Comparison of ENCODE assay signal across 7 worm cellular contexts in genomic region chrX:7814747-7815146, ce11.
TF ChIP-seq lines count a peak whose summit lies in the region.

No protein-coding gene starts in this region.

TF ChIP-seq in whole organism, L1 larva, 84 proteins besides CTCF, POLR2A, EP300 and RAD21 (continues in another document):
- TF ChIP-seq elt-3 (tag; optimal IDR thresholded peaks at IDR 0.05; lab: Kevin White, UChicago) (peak in 5 of 6 experiments; percentile 11 to 71 (median 52)), nhr-47 (tag; optimal IDR thresholded peaks at IDR 0.05; lab: Kevin White, UChicago) (peak; percentile 21), ceh-8 (GFP tag; optimal IDR thresholded peaks at IDR 0.05; lab: Kevin White, UChicago) (no peak), unc-30 (tag; optimal IDR thresholded peaks at IDR 0.05; lab: Kevin White, UChicago) (no peak), lsy-2 (tag; optimal IDR thresholded peaks at IDR 0.05; lab: Kevin White, UChicago) (peak; percentile 10 to 22), lin-35 (GFP tag; optimal IDR thresholded peaks at IDR 0.05; lab: Kevin White, UChicago) (peak in 1 of 2 experiments; percentile 53), snpc-4 (tag; optimal IDR thresholded peaks at IDR 0.05; lab: Kevin White, UChicago) (no peak), elt-2 (tag; optimal IDR thresholded peaks at IDR 0.05; lab: Kevin White, UChicago) (peak; percentile 66), unc-62 (GFP tag; optimal IDR thresholded peaks at IDR 0.05; lab: Kevin White, UChicago) (no peak), tlp-1 (tag; optimal IDR thresholded peaks at IDR 0.05; lab: Kevin White, UChicago) (no peak), zag-1 (tag; optimal IDR thresholded peaks at IDR 0.05; lab: Kevin White, UChicago) (no peak), fos-1 (tag; optimal IDR thresholded peaks at IDR 0.05; lab: Kevin White, UChicago) (peak; percentile 52), dsc-1 (tag; optimal IDR thresholded peaks at IDR 0.05; lab: Kevin White, UChicago) (no peak)

TF ChIP-seq in whole organism, L2 larva, 48 proteins besides CTCF, POLR2A, EP300 and RAD21 (continues in another document):
- peak; percentile 47 for TF ChIP-seq nhr-129 (tag; optimal IDR thresholded peaks at IDR 0.05; lab: Kevin White, UChicago)
- no peak for TF ChIP-seq elt-3 (tag; optimal IDR thresholded peaks at IDR 0.05; lab: Kevin White, UChicago)
- peak; percentile 68 for TF ChIP-seq blmp-1 (tag; optimal IDR thresholded peaks at IDR 0.05; lab: Kevin White, UChicago; ENCODE audit: insufficient read depth)
- TF ChIP-seq skn-1 (tag; optimal IDR thresholded peaks at IDR 0.05; lab: Kevin White, UChicago) = no peak
- peak; percentile 67 for TF ChIP-seq sma-3 (GFP tag; optimal IDR thresholded peaks at IDR 0.05; lab: Kevin White, UChicago)
- peak; percentile 39 for TF ChIP-seq C34F6.9 (tag; optimal IDR thresholded peaks at IDR 0.05; lab: Kevin White, UChicago)
- no peak for TF ChIP-seq nhr-12 (tag; optimal IDR thresholded peaks at IDR 0.05; lab: Kevin White, UChicago)
- peak; percentile 72 for TF ChIP-seq fos-1 (tag; optimal IDR thresholded peaks at IDR 0.05; lab: Kevin White, UChicago)
- TF ChIP-seq nhr-77 (tag; optimal IDR thresholded peaks at IDR 0.05; lab: Kevin White, UChicago) = no peak
- TF ChIP-seq mab-5 (tag; optimal IDR thresholded peaks at IDR 0.05; lab: Kevin White, UChicago) = no peak
- peak; percentile 46 for TF ChIP-seq crh-2 (tag; optimal IDR thresholded peaks at IDR 0.05; lab: Kevin White, UChicago)
- peak; percentile 15 for TF ChIP-seq ztf-4 (tag; optimal IDR thresholded peaks at IDR 0.05; lab: Kevin White, UChicago)
- no peak for TF ChIP-seq alr-1 (tag; optimal IDR thresholded peaks at IDR 0.05; lab: Kevin White, UChicago)

TF ChIP-seq in whole organism, L3 larva, 47 proteins besides CTCF, POLR2A, EP300 and RAD21 (continues in another document):
- TF ChIP-seq tbx-2 (tag; optimal IDR thresholded peaks at IDR 0.05; lab: Kevin White, UChicago) (no peak), daf-12 (tag; optimal IDR thresholded peaks at IDR 0.05; lab: Kevin White, UChicago) (no peak), pqm-1 (tag; optimal IDR thresholded peaks at IDR 0.05; lab: Kevin White, UChicago) (peak; percentile 86), elt-1 (tag; optimal IDR thresholded peaks at IDR 0.05; lab: Kevin White, UChicago) (no peak), nhr-11 (tag; optimal IDR thresholded peaks at IDR 0.05; lab: Kevin White, UChicago) (no peak), nhr-25 (tag; optimal IDR thresholded peaks at IDR 0.05; lab: Kevin White, UChicago) (peak; percentile 62), ceh-9 (tag; optimal IDR thresholded peaks at IDR 0.05; lab: Kevin White, UChicago) (no peak), jun-1 (tag; optimal IDR thresholded peaks at IDR 0.05; lab: Kevin White, UChicago) (peak; percentile 34), ceh-28 (tag; optimal IDR thresholded peaks at IDR 0.05; lab: Kevin White, UChicago) (peak; percentile 77), nhr-23 (tag; optimal IDR thresholded peaks at IDR 0.05; lab: Kevin White, UChicago) (peak; percentile 67), elt-3 (tag; optimal IDR thresholded peaks at IDR 0.05; lab: Kevin White, UChicago) (no peak), unc-39 (tag; optimal IDR thresholded peaks at IDR 0.05; lab: Kevin White, UChicago) (no peak), ztf-11 (tag; optimal IDR thresholded peaks at IDR 0.05; lab: Kevin White, UChicago) (no peak), nfya-1 (tag; optimal IDR thresholded peaks at IDR 0.05; lab: Kevin White, UChicago; ENCODE audit: insufficient read depth) (peak; percentile 21)

TF ChIP-seq in whole organism, L4 larva, 104 proteins besides CTCF, POLR2A, EP300 and RAD21 (continues in another document):
- TF ChIP-seq nhr-42 (GFP tag; IDR thresholded peaks at IDR 0.05; lab: Robert Waterston, UW) (no peak), zag-1 (tag; optimal IDR thresholded peaks at IDR 0.05; lab: Kevin White, UChicago) (no peak), ctbp-1 (GFP tag; IDR thresholded peaks at IDR 0.05; lab: Robert Waterston, UW) (no peak), F10B5.3 (tag; optimal IDR thresholded peaks at IDR 0.05; lab: Kevin White, UChicago) (no peak), ceh-28 (tag; optimal IDR thresholded peaks at IDR 0.05; lab: Kevin White, UChicago) (no peak), lin-38 (GFP tag; IDR thresholded peaks at IDR 0.05; lab: Robert Waterston, UW) (no peak), lin-29 (GFP tag; IDR thresholded peaks at IDR 0.05; lab: Robert Waterston, UW) (no peak), Y75B8A.6 (GFP tag; IDR thresholded peaks at IDR 0.05; lab: Robert Waterston, UW) (no peak), lin-39 (tag; optimal IDR thresholded peaks at IDR 0.05; lab: Kevin White, UChicago) (no peak), egl-43 (GFP tag; IDR thresholded peaks at IDR 0.05; lab: Robert Waterston, UW) (no peak), nhr-76 (tag; optimal IDR thresholded peaks at IDR 0.05; lab: Kevin White, UChicago) (no peak), zfp-3 (GFP tag; conservative IDR thresholded peaks at IDR 0.05; lab: Robert Waterston, UW) (no peak), mdt-29 (GFP tag; IDR thresholded peaks at IDR 0.05; lab: Robert Waterston, UW) (no peak), fos-1 (tag; optimal IDR thresholded peaks at IDR 0.05; lab: Kevin White, UChicago) (no peak), nhr-48 (tag; optimal IDR thresholded peaks at IDR 0.05; lab: Kevin White, UChicago) (peak; percentile 44)

TF ChIP-seq in whole organism, late embryonic, 69 proteins besides CTCF, POLR2A, EP300 and RAD21:
- TF ChIP-seq gmeb-2 (tag; optimal IDR thresholded peaks at IDR 0.05; lab: Kevin White, UChicago) = no peak
- peak; percentile 50 for TF ChIP-seq elt-2 (tag; optimal IDR thresholded peaks at IDR 0.05; lab: Kevin White, UChicago)

TF ChIP-seq in whole organism, mixed stage, embryonic, 35 proteins besides CTCF, POLR2A, EP300 and RAD21:
- TF ChIP-seq mab-5 (tag; optimal IDR thresholded peaks at IDR 0.05; lab: Kevin White, UChicago) (no peak), sptf-1 (tag; optimal IDR thresholded peaks at IDR 0.05; lab: Kevin White, UChicago) (peak; percentile 10), blmp-1 (tag; optimal IDR thresholded peaks at IDR 0.05; lab: Kevin White, UChicago) (peak; percentile 7)

TF ChIP-seq in whole organism, young adult, 124 proteins besides CTCF, POLR2A, EP300 and RAD21:
- TF ChIP-seq mel-28 (tag; optimal IDR thresholded peaks at IDR 0.05; lab: Kevin White, UChicago; ENCODE audit: borderline replicate concordance) (no peak), K12H6.12 (tag; optimal IDR thresholded peaks at IDR 0.05; lab: Kevin White, UChicago) (no peak), let-526 (GFP tag; IDR thresholded peaks at IDR 0.05; lab: Robert Waterston, UW) (0 out of 2 replicates have a peak, but pooled peaks have one; percentile 38), dox-1 (GFP tag; IDR thresholded peaks at IDR 0.05; lab: Robert Waterston, UW) (peak; percentile 55), zfh-2 (GFP tag; conservative IDR thresholded peaks at IDR 0.05; lab: Robert Waterston, UW) (peak; percentile 56), egrh-3 (GFP tag; IDR thresholded peaks at IDR 0.05; lab: Robert Waterston, UW) (peak; percentile 74), hmg-1.2 (GFP tag; IDR thresholded peaks at IDR 0.05; lab: Robert Waterston, UW) (peak; percentile 57; the same call in 1 of the 2 replicates), B0019.2 (GFP tag; conservative IDR thresholded peaks at IDR 0.05; lab: Robert Waterston, UW) (no peak), ama-1 (optimal IDR thresholded peaks at IDR 0.05; lab: Kevin White, UChicago) (no peak), ama-1 (GFP tag; optimal IDR thresholded peaks at IDR 0.05; lab: Kevin White, UChicago) (no peak), F39B2.1 (GFP tag; IDR thresholded peaks at IDR 0.05; lab: Robert Waterston, UW) (no peak), B0035.1 (tag; optimal IDR thresholded peaks at IDR 0.05; lab: Kevin White, UChicago) (no peak), lag-1 (GFP tag; IDR thresholded peaks at IDR 0.05; lab: Robert Waterston, UW) (no peak), nhr-80 (tag; optimal IDR thresholded peaks at IDR 0.05; lab: Kevin White, UChicago) (peak; percentile 16), somi-1 (GFP tag; optimal IDR thresholded peaks at IDR 0.05; lab: Kevin White, UChicago) (peak; percentile 19), ceh-58 (GFP tag; IDR thresholded peaks at IDR 0.05; lab: Robert Waterston, UW) (no peak)
TF ChIP-seq in whole organism, young adult: peak in this region for 7.
